Worm (Caenorhabditis elegans): ENCODE data around the gene F08G2.8.

Gene F08G2.8

ce11 chrII:13830255-13830654 lies 21.8 kb upstream of the F08G2.8 start, which contains the start of gene F08G2.4:
Gene F08G2.4, plus strand, starts transcription at chrII:13830602.
- TF ChIP-seq ctbp-1 (GFP tag; IDR thresholded peaks at IDR 0.05) (no peak), snpc-1.2 (GFP tag; IDR thresholded peaks at IDR 0.05) (no peak), Y75B8A.6 (GFP tag; IDR thresholded peaks at IDR 0.05) (no peak), T20F7.1 (GFP tag; optimal IDR thresholded peaks at IDR 0.05) (no peak), pqm-1 (tag; optimal IDR thresholded peaks at IDR 0.05) (no peak), nhr-42 (GFP tag; IDR thresholded peaks at IDR 0.05) (no peak), dve-1 (tag; optimal IDR thresholded peaks at IDR 0.05; ENCODE audit: insufficient read depth) (no peak), zfp-2 (tag; optimal IDR thresholded peaks at IDR 0.05) (no peak), T26A8.4 (GFP tag; IDR thresholded peaks at IDR 0.05) (no peak), mdl-1 (tag; optimal IDR thresholded peaks at IDR 0.05) (no peak), fkh-10 (GFP tag; optimal IDR thresholded peaks at IDR 0.05) (no peak), ceh-28 (tag; optimal IDR thresholded peaks at IDR 0.05) (no peak), mes-2 (tag; optimal IDR thresholded peaks at IDR 0.05; ENCODE audit: poor library complexity, severe bottlenecking) (no peak), zag-1 (tag; optimal IDR thresholded peaks at IDR 0.05) (no peak)

- TF ChIP-seq hif-1 (tag; optimal IDR thresholded peaks at IDR 0.05) (no peak), nhr-28 (tag; optimal IDR thresholded peaks at IDR 0.05) (peak; percentile 9), daf-16 (GFP tag; optimal IDR thresholded peaks at IDR 0.05) (no peak), daf-16 (tag; optimal IDR thresholded peaks at IDR 0.05) (peak; percentile 70)
Observed at ce11 chrII:13833505-13833904, 18.6 kb upstream of the F08G2.8 start, which contains the start of gene F08G2.5. Gene F08G2.5, minus strand, starts transcription at chrII:13833631.

- TF ChIP-seq ztf-11 (tag; optimal IDR thresholded peaks at IDR 0.05), result no peak
- TF ChIP-seq madf-5 (GFP tag; IDR thresholded peaks at IDR 0.05), result peak; percentile 64 to 79; a peak in 2 of 4 replicates
- TF ChIP-seq nhr-6 (tag; optimal IDR thresholded peaks at IDR 0.05), result peak; percentile 89
- TF ChIP-seq hlh-30 (tag; optimal IDR thresholded peaks at IDR 0.05; ENCODE audit: insufficient read depth), result peak; percentile 88
- peak; percentile 87 for TF ChIP-seq T26A8.4 (GFP tag; IDR thresholded peaks at IDR 0.05)
- peak; percentile 50 for TF ChIP-seq nhr-28 (tag; optimal IDR thresholded peaks at IDR 0.05)
- peak; percentile 50; the same call in 1 of the 2 replicates for TF ChIP-seq php-3 (GFP tag; IDR thresholded peaks at IDR 0.05)
- TF ChIP-seq zfp-3 (GFP tag; conservative IDR thresholded peaks at IDR 0.05), result peak; percentile 68
- TF ChIP-seq dmd-9 (GFP tag; IDR thresholded peaks at IDR 0.05), result peak; percentile 85
- no peak for TF ChIP-seq aly-2 (tag; optimal IDR thresholded peaks at IDR 0.05)
- peak; percentile 87 for TF ChIP-seq F37D6.2 (tag; optimal IDR thresholded peaks at IDR 0.05)
- peak; percentile 78 for TF ChIP-seq nhr-48 (tag; optimal IDR thresholded peaks at IDR 0.05)
- no peak for TF ChIP-seq daf-8 (GFP tag; IDR thresholded peaks at IDR 0.05)
- peak; percentile 95 for TF ChIP-seq tra-1 (GFP tag; IDR thresholded peaks at IDR 0.05)
- peak; percentile 93 for TF ChIP-seq duxl-1 (tag; optimal IDR thresholded peaks at IDR 0.05; ENCODE audit: poor library complexity)
- peak; percentile 97 for TF ChIP-seq hmg-1.1 (GFP tag; IDR thresholded peaks at IDR 0.05)
- TF ChIP-seq Y105C5A.15 (GFP tag; IDR thresholded peaks at IDR 0.05), result 0 out of 2 replicates have a peak, but pooled peaks have one; percentile 65
- TF ChIP-seq fos-1 (tag; optimal IDR thresholded peaks at IDR 0.05), result peak; percentile 9
- TF ChIP-seq ceh-62 (tag; optimal IDR thresholded peaks at IDR 0.05), result no peak
- peak; percentile 77 for TF ChIP-seq fkh-10 (GFP tag; optimal IDR thresholded peaks at IDR 0.05)
- TF ChIP-seq zag-1 (tag; optimal IDR thresholded peaks at IDR 0.05), result no peak
- TF ChIP-seq tag-97 (GFP tag; IDR thresholded peaks at IDR 0.05), result no peak
- peak; percentile 89 for TF ChIP-seq lin-13 (GFP tag; optimal IDR thresholded peaks at IDR 0.05)
- TF ChIP-seq vab-7 (GFP tag; IDR thresholded peaks at IDR 0.05), result peak; percentile 86
- TF ChIP-seq cey-2 (tag; optimal IDR thresholded peaks at IDR 0.05; ENCODE audit: borderline replicate concordance, insufficient read depth), result no peak
- no peak for TF ChIP-seq F49E8.2 (tag; optimal IDR thresholded peaks at IDR 0.05; ENCODE audit: borderline replicate concordance)
- TF ChIP-seq ztf-7 (tag; optimal IDR thresholded peaks at IDR 0.05), result peak; percentile 89
- TF ChIP-seq dmd-8 (GFP tag; IDR thresholded peaks at IDR 0.05), result peak; percentile 85
- peak; percentile 71 for TF ChIP-seq nhr-111 (GFP tag; optimal IDR thresholded peaks at IDR 0.05)
- peak; percentile 86 for TF ChIP-seq D1046.2 (GFP tag; IDR thresholded peaks at IDR 0.05)
- peak; percentile 35 for TF ChIP-seq pqm-1 (tag; optimal IDR thresholded peaks at IDR 0.05)
- peak; percentile 73 for TF ChIP-seq ceh-32 (tag; optimal IDR thresholded peaks at IDR 0.05; ENCODE audit: poor library complexity)
Observed at ce11 chrII:13834380-13835194, 17.5 kb upstream of the F08G2.8 start.

All from whole organism, L4 larva.